Worm (Caenorhabditis elegans): ENCODE results near the gene srj-14.

DNA sequence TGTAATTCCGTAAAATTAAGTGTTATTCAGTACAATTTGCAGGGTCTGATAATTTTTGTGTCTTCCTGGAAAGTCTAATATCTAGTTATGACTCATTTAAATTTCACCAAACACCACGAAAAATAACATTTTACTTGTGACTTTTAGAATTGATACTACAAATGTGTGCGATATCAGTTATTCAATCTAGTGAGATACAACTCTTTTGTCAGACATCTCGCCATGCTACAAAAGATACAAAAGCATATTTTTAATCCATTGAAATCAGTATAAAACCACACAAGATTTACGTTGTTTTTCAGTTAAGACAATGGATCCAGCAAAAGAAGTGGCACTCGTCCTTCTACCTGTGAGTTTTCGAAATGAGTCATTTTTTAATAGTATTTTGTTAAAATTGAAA lies 4.6 kb downstream of the srj-14 start, which contains the start of gene srx-56:
- TF ChIP-seq fkh-6 (tag; optimal IDR thresholded peaks at IDR 0.05), result no peak
- no peak for TF ChIP-seq ceh-30 (tag; optimal IDR thresholded peaks at IDR 0.05)
- no peak for TF ChIP-seq T23F11.4 (GFP tag; optimal IDR thresholded peaks at IDR 0.05)
- TF ChIP-seq sox-4 (tag; optimal IDR thresholded peaks at IDR 0.05), result no peak
- no peak for TF ChIP-seq F13H6.1 (tag; optimal IDR thresholded peaks at IDR 0.05)
- TF ChIP-seq pqm-1 (tag; optimal IDR thresholded peaks at IDR 0.05), result no peak
- TF ChIP-seq ama-1 (optimal IDR thresholded peaks at IDR 0.05), result no peak
- no peak for TF ChIP-seq ceh-31 (tag; optimal IDR thresholded peaks at IDR 0.05)
- TF ChIP-seq pat-9 (tag; optimal IDR thresholded peaks at IDR 0.05), result no peak
